Worm (Caenorhabditis elegans) whole organism, young adult: ENCODE measurements around the gene F02D8.1.

Experiments used
- B0035.1 ChIP-seq: sonication (generic microtip); optimal IDR thresholded peaks from 2 replicates; lab custom pipeline; 2016; ENCODE audit warnings: missing genetic modification characterization, mild to moderate bottlenecking, missing compliant biosample characterization, missing genotype, missing genetic modification reagents
- C06A6.2 ChIP-seq: fragments of 200-800 bp; sonication (Bioruptor generic); conservative IDR thresholded peaks from 2 replicates; pipeline ENCODE4 v1.3.6; 2022; ENCODE audit warnings: missing genetic modification characterization, missing compliant biosample characterization
- C17E4.6 ChIP-seq: fragments of 200-800 bp; sonication (Bioruptor generic); IDR thresholded peaks from 2 replicates; pipeline ENCODE4 v1.3.6; 2022; ENCODE audit warnings: missing genetic modification reagents, missing genetic modification characterization, missing compliant biosample characterization
- F10E7.11 ChIP-seq: sonication (generic microtip); optimal IDR thresholded peaks from 2 replicates; lab custom pipeline; 2017; ENCODE audit warnings: mild to moderate bottlenecking, missing genetic modification characterization, moderate library complexity, missing compliant biosample characterization
- F37B4.10 ChIP-seq: fragments of 200-800 bp; sonication (Bioruptor generic); IDR thresholded peaks from 2 replicates; pipeline ENCODE4 v1.3.6; 2022; ENCODE audit warnings: missing genetic modification characterization, missing compliant biosample characterization
- F39B2.1 ChIP-seq: fragments of 200-800 bp; sonication (Bioruptor generic); IDR thresholded peaks from 2 replicates; pipeline ENCODE4 v1.3.6; 2022; ENCODE audit warnings: missing genetic modification reagents, missing genetic modification characterization, missing compliant biosample characterization
- F52B5.7 ChIP-seq: sonication (generic microtip); optimal IDR thresholded peaks from 2 replicates; lab custom pipeline; 2016; ENCODE audit warnings: mild to moderate bottlenecking, missing genetic modification characterization, missing compliant biosample characterization
- K11D2.4 ChIP-seq: fragments of 200-800 bp; sonication (Bioruptor generic); IDR thresholded peaks from 2 replicates; pipeline ENCODE4 v1.3.6; 2022; ENCODE audit warnings: missing genetic modification reagents, missing genetic modification characterization, missing compliant biosample characterization
- Y53F4B.3 ChIP-seq: fragments of 200-800 bp; sonication (Bioruptor generic); IDR thresholded peaks from 2 replicates; pipeline ENCODE4 v1.3.6; 2022; ENCODE audit warnings: missing genetic modification reagents, missing genetic modification characterization, missing compliant biosample characterization
- Y79H2A.3 ChIP-seq: fragments of 200-800 bp; sonication (Bioruptor generic); conservative IDR thresholded peaks from 2 replicates; pipeline ENCODE4 v1.3.6; 2022; ENCODE audit warnings: missing genetic modification reagents, missing genetic modification characterization, missing compliant biosample characterization
- Y95B8A.8 ChIP-seq: fragments of 200-800 bp; sonication (Bioruptor generic); IDR thresholded peaks from 2 replicates; pipeline ENCODE4 v1.3.6; 2022; ENCODE audit warnings: missing genetic modification reagents, missing genetic modification characterization, missing compliant biosample characterization
- ZK185.1 ChIP-seq: sonication (generic microtip); optimal IDR thresholded peaks from 2 replicates; lab custom pipeline; 2016; ENCODE audit warnings: mild to moderate bottlenecking, missing genetic modification characterization, missing compliant biosample characterization; ENCODE audit not compliant: poor library complexity, severe bottlenecking
- atf-7 ChIP-seq: sonication (generic microtip); optimal IDR thresholded peaks from 2 replicates; lab custom pipeline; 2017; ENCODE audit warnings: mild to moderate bottlenecking, missing genetic modification characterization, missing compliant biosample characterization
- athp-1 ChIP-seq: sonication (generic microtip); optimal IDR thresholded peaks from 2 replicates; lab custom pipeline; 2017; ENCODE audit warnings: mild to moderate bottlenecking, missing genetic modification characterization, missing compliant biosample characterization
- attf-3 ChIP-seq: fragments of 200-800 bp; sonication (Bioruptor generic); conservative IDR thresholded peaks from 2 replicates; pipeline ENCODE4 v1.3.6; 2022; ENCODE audit warnings: missing genetic modification reagents, missing genetic modification characterization, missing compliant biosample characterization
- attf-6 ChIP-seq: fragments of 200-800 bp; sonication (Bioruptor generic); IDR thresholded peaks from 2 replicates; pipeline ENCODE4 v1.3.6; 2022; ENCODE audit warnings: missing genetic modification reagents, missing genetic modification characterization, missing compliant biosample characterization
- bed-1 ChIP-seq: fragments of 200-800 bp; sonication (Bioruptor generic); IDR thresholded peaks from 2 replicates; pipeline ENCODE4 v1.3.6; 2022; ENCODE audit warnings: missing genetic modification reagents, missing genetic modification characterization, missing compliant biosample characterization
- bed-2 ChIP-seq: fragments of 200-800 bp; sonication (Bioruptor generic); IDR thresholded peaks from 2 replicates; pipeline ENCODE4 v1.3.6; 2022; ENCODE audit warnings: missing genetic modification reagents, missing genetic modification characterization, missing compliant biosample characterization
- cebp-1 ChIP-seq, 2 experiments: fragments of 200-800 bp in 1 of 2; sonication (Bioruptor generic) in 1 of 2; sonication (generic microtip) in 1 of 2; IDR thresholded peaks in 1 of 2; optimal IDR thresholded peaks in 1 of 2; 2 replicates each; pipeline versions ENCODE4 v1.3.6 to Lab custom; 2017 to 2022; ENCODE audit warnings: missing compliant biosample characterization in 2 of 2, missing genetic modification characterization in 2 of 2, mild to moderate bottlenecking in 1 of 2, missing genetic modification reagents in 1 of 2, moderate library complexity in 1 of 2
- ceh-100 ChIP-seq: fragments of 200-800 bp; sonication (Bioruptor generic); IDR thresholded peaks from 2 replicates; pipeline ENCODE4 v1.3.6; 2022; ENCODE audit warnings: missing genetic modification reagents, missing genetic modification characterization, missing compliant biosample characterization
- ceh-27 ChIP-seq: fragments of 200-800 bp; sonication (Bioruptor generic); optimal IDR thresholded peaks from 2 replicates; lab custom pipeline; 2018; ENCODE audit warnings: mild to moderate bottlenecking, missing genetic modification characterization, moderate library complexity, missing compliant biosample characterization
- egl-44 ChIP-seq: fragments of 200-800 bp; sonication (Bioruptor generic); IDR thresholded peaks from 2 replicates; pipeline ENCODE4 v1.3.6; 2022; ENCODE audit warnings: missing genetic modification reagents, missing genetic modification characterization, missing compliant biosample characterization
- ekl-4 ChIP-seq: fragments of 200-800 bp; sonication (Bioruptor generic); IDR thresholded peaks from 2 replicates; pipeline ENCODE4 v1.3.6; 2022; ENCODE audit warnings: missing genetic modification reagents, missing genetic modification characterization, missing compliant biosample characterization
- him-1 ChIP-seq: sonication (generic microtip); optimal IDR thresholded peaks from 2 replicates; lab custom pipeline; 2016; ENCODE audit warnings: missing genotype, missing genetic modification reagents, missing genetic modification characterization, missing compliant biosample characterization
- hlh-12 ChIP-seq: sonication (generic microtip); optimal IDR thresholded peaks from 2 replicates; lab custom pipeline; 2016; ENCODE audit warnings: missing genetic modification characterization, missing compliant biosample characterization
- hlh-26 ChIP-seq: fragments of 200-800 bp; sonication (Bioruptor generic); conservative IDR thresholded peaks from 2 replicates; pipeline ENCODE4 v1.3.6; 2022; ENCODE audit warnings: missing genetic modification reagents, missing genetic modification characterization, missing compliant biosample characterization
- hmg-20 ChIP-seq: fragments of 200-800 bp; sonication (Bioruptor generic); IDR thresholded peaks from 2 replicates; pipeline ENCODE4 v1.3.6; 2022; ENCODE audit warnings: missing genetic modification reagents, missing genetic modification characterization, missing compliant biosample characterization
- lag-1 ChIP-seq: fragments of 200-800 bp; sonication (Bioruptor generic); IDR thresholded peaks from 2 replicates; pipeline ENCODE4 v1.3.6; 2022; ENCODE audit warnings: missing genetic modification reagents, missing genetic modification characterization, missing compliant biosample characterization
- let-526 ChIP-seq: fragments of 200-800 bp; sonication (Bioruptor generic); IDR thresholded peaks from 2 replicates; pipeline ENCODE4 v1.3.6; 2022; ENCODE audit warnings: missing genetic modification reagents, missing genetic modification characterization, missing compliant biosample characterization
- lin-26 ChIP-seq: fragments of 200-800 bp; sonication (Bioruptor generic); IDR thresholded peaks from 2 replicates; pipeline ENCODE4 v1.3.6; 2022; ENCODE audit warnings: missing genetic modification reagents, missing genetic modification characterization, missing compliant biosample characterization
- lin-35 ChIP-seq, 3 experiments: fragments of 150-350 bp in 2 of 3; sonication (generic microtip) in 1 of 3; optimal IDR thresholded peaks; 2 replicates each; lab custom pipeline; 2014 to 2018; ENCODE audit warnings: missing biosample characterization in 3 of 3, missing genetic modification characterization in 3 of 3, missing genetic modification reagents in 3 of 3
- lin-54 ChIP-seq: fragments of 200-800 bp; sonication (Bioruptor generic); optimal IDR thresholded peaks from 2 replicates; lab custom pipeline; 2018; ENCODE audit warnings: mild to moderate bottlenecking, missing genetic modification characterization, missing compliant biosample characterization
- madf-3 ChIP-seq: fragments of 200-800 bp; sonication (Bioruptor generic); IDR thresholded peaks from 2 replicates; pipeline ENCODE4 v1.3.6; 2022; ENCODE audit warnings: missing genetic modification reagents, missing genetic modification characterization, missing compliant biosample characterization
- nfya-2 ChIP-seq: fragments of 200-800 bp; sonication (Bioruptor generic); IDR thresholded peaks from 2 replicates; pipeline ENCODE4 v1.3.6; 2022; ENCODE audit warnings: missing genetic modification reagents, missing genetic modification characterization, missing compliant biosample characterization
- nfyb-1 ChIP-seq: fragments of 200-800 bp; sonication (Bioruptor generic); IDR thresholded peaks from 2 replicates; pipeline ENCODE4 v1.3.6; 2022; ENCODE audit warnings: missing genetic modification reagents, missing genetic modification characterization, missing compliant biosample characterization
- rec-8 ChIP-seq, 2 experiments: sonication (generic microtip); optimal IDR thresholded peaks; 2 replicates each; lab custom pipeline; 2016; ENCODE audit warnings: mild to moderate bottlenecking in 2 of 2, missing genetic modification characterization in 2 of 2, missing genetic modification reagents in 2 of 2, missing genotype in 2 of 2, missing biosample characterization in 1 of 2, missing compliant biosample characterization in 1 of 2, moderate library complexity in 1 of 2
- rpc-1 ChIP-seq, 2 experiments: fragments of 150-350 bp in 1 of 2; sonication (generic microtip) in 1 of 2; optimal IDR thresholded peaks; 2 replicates each; lab custom pipeline; 2014 to 2018; ENCODE audit warnings: missing biosample characterization in 1 of 2, missing genetic modification characterization in 1 of 2, missing genetic modification reagents in 1 of 2, missing genotype in 1 of 2
- sdz-38 ChIP-seq: sonication (generic microtip); optimal IDR thresholded peaks from 2 replicates; lab custom pipeline; 2016; ENCODE audit warnings: missing genotype, missing genetic modification characterization, missing compliant biosample characterization
- snpc-1.3 ChIP-seq: sonication (generic microtip); optimal IDR thresholded peaks from 2 replicates; lab custom pipeline; 2017; ENCODE audit warnings: missing genetic modification characterization, mild to moderate bottlenecking, missing compliant biosample characterization, antibody characterized with exemption, moderate library complexity, missing genotype, missing genetic modification reagents; ENCODE audit not compliant: insufficient read depth
- snpc-3.4 ChIP-seq: sonication (generic microtip); optimal IDR thresholded peaks from 2 replicates; lab custom pipeline; 2017; ENCODE audit warnings: missing genetic modification characterization, mild to moderate bottlenecking, missing compliant biosample characterization, antibody characterized with exemption, moderate library complexity, missing genotype, missing genetic modification reagents
- somi-1 ChIP-seq: fragments of 200-800 bp; sonication (Bioruptor generic); optimal IDR thresholded peaks from 2 replicates; lab custom pipeline; 2018; ENCODE audit warnings: mild to moderate bottlenecking, missing genetic modification characterization, missing compliant biosample characterization
- unc-130 ChIP-seq: sonication (generic microtip); optimal IDR thresholded peaks from 2 replicates; lab custom pipeline; 2016; ENCODE audit warnings: missing genetic modification reagents, missing genetic modification characterization, missing compliant biosample characterization
- xnd-1 ChIP-seq: sonication (generic microtip); optimal IDR thresholded peaks from 2 replicates; lab custom pipeline; 2016; ENCODE audit warnings: missing genotype, missing genetic modification reagents, missing genetic modification characterization, missing compliant biosample characterization
- zim-3 ChIP-seq: sonication (generic microtip); optimal IDR thresholded peaks from 2 replicates; lab custom pipeline; 2017; ENCODE audit warnings: mild to moderate bottlenecking, missing genetic modification characterization, moderate library complexity, missing compliant biosample characterization
- ztf-25 ChIP-seq: fragments of 200-800 bp; sonication (Bioruptor generic); IDR thresholded peaks from 2 replicates; pipeline ENCODE4 v1.3.6; 2022; ENCODE audit warnings: missing genetic modification reagents, missing genetic modification characterization, missing compliant biosample characterization
- ztf-26 ChIP-seq: sonication (generic microtip); optimal IDR thresholded peaks from 2 replicates; lab custom pipeline; 2017; ENCODE audit warnings: missing genetic modification characterization, missing compliant biosample characterization
- ztf-6 ChIP-seq: fragments of 200-800 bp; sonication (Bioruptor generic); IDR thresholded peaks from 2 replicates; pipeline ENCODE4 v1.3.6; 2022; ENCODE audit warnings: missing genetic modification reagents, missing genetic modification characterization, missing compliant biosample characterization

The F02D8.1 gene

ce11 chrV:14991489-14991888 lies 13.0 kb upstream of the F02D8.1 start (continued):
- TF ChIP-seq ceh-100 (GFP tag; lab: Robert Waterston, UW) (peak; percentile 56; the same call in 1 of the 2 replicates), F52B5.7 (no peak), bed-2 (no peak), him-1 (tag; lab: Kevin White, UChicago) (no peak), hlh-26 (no peak), let-526 (GFP tag; lab: Robert Waterston, UW) (no peak), B0035.1 (no peak), egl-44 (peak; percentile 44; the same call in 1 of the 2 replicates), ekl-4 (GFP tag; lab: Robert Waterston, UW) (peak; percentile 72), F10E7.11 (tag; lab: Kevin White, UChicago) (no peak), hmg-20 (GFP tag; lab: Robert Waterston, UW) (no peak), ztf-26 (tag; lab: Kevin White, UChicago) (no peak), F37B4.10 (no peak), ZK185.1 (no peak), Y95B8A.8 (GFP tag; lab: Robert Waterston, UW) (peak; percentile 91), F39B2.1 (GFP tag; lab: Robert Waterston, UW) (0 out of 2 replicates have a peak, but pooled peaks have one; percentile 43), nfya-2 (GFP tag; lab: Robert Waterston, UW) (no peak), sdz-38 (no peak), lin-35 (GFP tag; optimal IDR thresholded peaks at IDR 0.05; lab: Kevin White, UChicago) (no peak), C17E4.6 (0 out of 2 replicates have a peak, but pooled peaks have one; percentile 44), madf-3 (GFP tag; lab: Robert Waterston, UW) (peak; percentile 48; the same call in 1 of the 2 replicates), ztf-25 (GFP tag; lab: Robert Waterston, UW) (no peak), lin-54 (peak; percentile 51), atf-7 (tag; lab: Kevin White, UChicago) (no peak), athp-1 (tag; lab: Kevin White, UChicago) (peak; percentile 71), rpc-1 (optimal IDR thresholded peaks at IDR 0.05; lab: Kevin White, UChicago) (no peak), rpc-1 (tag; optimal IDR thresholded peaks at IDR 0.05; lab: Kevin White, UChicago) (no peak), ztf-6 (GFP tag; lab: Robert Waterston, UW) (no peak), snpc-3.4 (tag; lab: Kevin White, UChicago) (peak; percentile 74), attf-6 (GFP tag; lab: Robert Waterston, UW) (peak; percentile 84), cebp-1 (GFP tag; IDR thresholded peaks at IDR 0.05; lab: Robert Waterston, UW) (no peak), cebp-1 (tag; optimal IDR thresholded peaks at IDR 0.05; lab: Kevin White, UChicago) (peak; percentile 21), C06A6.2 (GFP tag; lab: Robert Waterston, UW) (no peak), zim-3 (no peak), nfyb-1 (GFP tag; lab: Robert Waterston, UW) (no peak), ceh-27 (no peak), rec-8 (tag; optimal IDR thresholded peaks at IDR 0.05; lab: Kevin White, UChicago) (no peak), lag-1 (no peak), bed-1 (GFP tag; lab: Robert Waterston, UW) (no peak), lin-26 (GFP tag; lab: Robert Waterston, UW) (no peak; the same call in 1 of the 2 replicates), xnd-1 (peak; percentile 21), attf-3 (GFP tag; lab: Robert Waterston, UW) (no peak), hlh-12 (tag; lab: Kevin White, UChicago) (no peak), snpc-1.3 (peak; percentile 85), Y79H2A.3 (GFP tag; lab: Robert Waterston, UW) (peak; percentile 39; the same call in 1 of the 2 replicates), unc-130 (GFP tag; lab: Kevin White, UChicago) (peak; percentile 65), somi-1 (no peak), K11D2.4 (no peak), Y53F4B.3 (GFP tag; lab: Robert Waterston, UW) (no peak)
